Worm (Caenorhabditis elegans) whole organism, late embryonic: ENCODE data around the gene klo-2.

ENCODE experiments used
- ama-1 ChIP-seq: fragments of 150-350 bp; optimal IDR thresholded peaks from 2 replicates; lab custom pipeline; 2014
- ceh-6 ChIP-seq: fragments of 200-800 bp; sonication (Bioruptor generic); optimal IDR thresholded peaks from 2 replicates; lab custom pipeline; 2018; ENCODE audit warnings: mild to moderate bottlenecking, missing genetic modification characterization, missing compliant biosample characterization
- elt-2 ChIP-seq: sonication (generic microtip); optimal IDR thresholded peaks from 2 replicates; lab custom pipeline; 2016; ENCODE audit warnings: missing genetic modification reagents, missing genetic modification characterization, missing compliant biosample characterization
- hlh-30 ChIP-seq: sonication (generic microtip); optimal IDR thresholded peaks from 2 replicates; lab custom pipeline; 2017; ENCODE audit warnings: antibody characterized with exemption, missing genetic modification characterization, missing compliant biosample characterization; ENCODE audit not compliant: insufficient read depth
- hlh-8 ChIP-seq: sonication (generic microtip); optimal IDR thresholded peaks from 2 replicates; lab custom pipeline; 2016; ENCODE audit warnings: missing genotype, missing genetic modification characterization, missing compliant biosample characterization
- madf-2 ChIP-seq: sonication (generic microtip); optimal IDR thresholded peaks from 2 replicates; lab custom pipeline; 2017; ENCODE audit warnings: missing genetic modification characterization, missing compliant biosample characterization
- odd-2 ChIP-seq: sonication (generic microtip); optimal IDR thresholded peaks from 2 replicates; lab custom pipeline; 2017; ENCODE audit warnings: antibody characterized with exemption, mild to moderate bottlenecking, missing genetic modification characterization, missing compliant biosample characterization
- pax-1 ChIP-seq: fragments of 150-350 bp; optimal IDR thresholded peaks from 2 replicates; lab custom pipeline; 2014; ENCODE audit warnings: missing biosample characterization, missing genetic modification characterization
- pha-4 ChIP-seq: fragments of 150-350 bp; optimal IDR thresholded peaks from 2 replicates; lab custom pipeline; 2018; ENCODE audit warnings: missing biosample characterization, missing genetic modification reagents, missing genetic modification characterization
- ztf-16 ChIP-seq: sonication (generic microtip); optimal IDR thresholded peaks from 2 replicates; lab custom pipeline; 2017; ENCODE audit warnings: missing genetic modification characterization, missing compliant biosample characterization

- TF ChIP-seq odd-2 (tag; lab: Kevin White, UChicago): no peak
- TF ChIP-seq ztf-16 (tag; lab: Kevin White, UChicago): no peak
- no peak for TF ChIP-seq pha-4 (tag; lab: Kevin White, UChicago)
- no peak for TF ChIP-seq ceh-6 (GFP tag; lab: Kevin White, UChicago)
- TF ChIP-seq pax-1 (tag; lab: Kevin White, UChicago): no peak
- TF ChIP-seq ama-1 (lab: Kevin White, UChicago): no peak
- TF ChIP-seq elt-2 (tag; lab: Kevin White, UChicago): no peak
- TF ChIP-seq hlh-8 (tag; lab: Kevin White, UChicago): no peak
- no peak for TF ChIP-seq madf-2 (tag; lab: Kevin White, UChicago)
- no peak for TF ChIP-seq hlh-30 (tag; lab: Kevin White, UChicago)
Measured at ce11 chrIII:2474781-2475180, 28.8 kb downstream of the klo-2 start.
